Worm (Caenorhabditis elegans) whole organism, L3 larva: Measurements from ENCODE around the gene F07C3.3.
A peak's percentile ranks its signal among the peaks of the same experiment; 100 is the strongest.

Experiments used
- R02D3.7 ChIP-seq: fragments of 150-350 bp; optimal IDR thresholded peaks from 2 replicates; lab custom pipeline; 2014; ENCODE audit warnings: missing biosample characterization, missing genetic modification characterization
- ZK546.5 ChIP-seq: sonication (generic microtip); optimal IDR thresholded peaks from 2 replicates; lab custom pipeline; 2017; ENCODE audit warnings: missing biosample characterization, missing genetic modification characterization
- aly-2 ChIP-seq: fragments of 150-350 bp; optimal IDR thresholded peaks from 2 replicates; lab custom pipeline; 2014; ENCODE audit warnings: missing biosample characterization, missing genetic modification characterization
- ama-1 ChIP-seq: fragments of 150-350 bp; optimal IDR thresholded peaks from 2 replicates; lab custom pipeline; 2018
- ceh-82 ChIP-seq: fragments of 150-350 bp; optimal IDR thresholded peaks from 2 replicates; lab custom pipeline; 2014; ENCODE audit warnings: missing biosample characterization, missing genetic modification characterization
- ceh-9 ChIP-seq: sonication (generic microtip); optimal IDR thresholded peaks from 2 replicates; lab custom pipeline; 2018; ENCODE audit warnings: missing biosample characterization, missing genetic modification characterization
- egl-5 ChIP-seq: fragments of 150-350 bp; optimal IDR thresholded peaks from 2 replicates; lab custom pipeline; 2017; ENCODE audit warnings: missing biosample characterization, missing genetic modification reagents, missing genetic modification characterization, inconsistent platforms
- elt-1 ChIP-seq: fragments of 150-350 bp; optimal IDR thresholded peaks from 2 replicates; lab custom pipeline; 2014; ENCODE audit warnings: missing biosample characterization, missing genetic modification characterization
- elt-2 ChIP-seq: sonication (generic microtip); optimal IDR thresholded peaks from 2 replicates; lab custom pipeline; 2016; ENCODE audit warnings: missing genetic modification reagents, mild to moderate bottlenecking, missing genetic modification characterization, missing compliant biosample characterization
- elt-3 ChIP-seq, 3 experiments: fragments of 150-350 bp in 1 of 3; sonication (generic microtip) in 2 of 3; optimal IDR thresholded peaks; 2 replicates in 2 of 3; 4 replicates in 1 of 3; lab custom pipeline; 2014 to 2017; ENCODE audit warnings: missing biosample characterization in 3 of 3, missing genetic modification characterization in 3 of 3
- fkh-2 ChIP-seq: fragments of 150-350 bp; optimal IDR thresholded peaks from 2 replicates; lab custom pipeline; 2014; ENCODE audit warnings: missing biosample characterization, missing genetic modification reagents, missing genetic modification characterization
- fos-1 ChIP-seq: fragments of 150-350 bp; optimal IDR thresholded peaks from 2 replicates; lab custom pipeline; 2014; ENCODE audit warnings: missing biosample characterization, missing genetic modification characterization
- hmg-11 ChIP-seq: sonication (generic microtip); optimal IDR thresholded peaks from 2 replicates; lab custom pipeline; 2016; ENCODE audit warnings: missing genetic modification characterization, missing compliant biosample characterization
- jun-1 ChIP-seq: fragments of 150-350 bp; optimal IDR thresholded peaks from 2 replicates; lab custom pipeline; 2014; ENCODE audit warnings: missing biosample characterization, missing genetic modification reagents, missing genetic modification characterization
- lin-15B ChIP-seq: fragments of 150-350 bp; optimal IDR thresholded peaks from 2 replicates; lab custom pipeline; 2014; ENCODE audit warnings: missing biosample characterization, missing genetic modification characterization
- lin-39 ChIP-seq: fragments of 150-350 bp; optimal IDR thresholded peaks from 2 replicates; lab custom pipeline; 2018; ENCODE audit warnings: missing biosample characterization, missing genetic modification reagents, missing genetic modification characterization
- lsy-12 ChIP-seq: sonication (generic microtip); optimal IDR thresholded peaks from 2 replicates; lab custom pipeline; 2016; ENCODE audit warnings: mild to moderate bottlenecking, missing genetic modification characterization, missing compliant biosample characterization
- nfya-1 ChIP-seq: sonication (generic microtip); optimal IDR thresholded peaks from 2 replicates; lab custom pipeline; 2017; ENCODE audit warnings: missing genetic modification characterization, mild to moderate bottlenecking, missing compliant biosample characterization, antibody characterized with exemption, moderate library complexity; ENCODE audit not compliant: insufficient read depth
- nhr-11 ChIP-seq: fragments of 150-350 bp; optimal IDR thresholded peaks from 2 replicates; lab custom pipeline; 2014; ENCODE audit warnings: missing biosample characterization, missing genetic modification characterization
- nhr-12 ChIP-seq: fragments of 150-350 bp; optimal IDR thresholded peaks from 2 replicates; lab custom pipeline; 2014; ENCODE audit warnings: missing biosample characterization, missing genetic modification characterization
- nhr-23 ChIP-seq: fragments of 150-350 bp; optimal IDR thresholded peaks from 2 replicates; lab custom pipeline; 2014; ENCODE audit warnings: missing biosample characterization, missing genetic modification reagents, missing genetic modification characterization
- nhr-237 ChIP-seq: fragments of 150-350 bp; optimal IDR thresholded peaks from 2 replicates; lab custom pipeline; 2014; ENCODE audit warnings: missing biosample characterization, missing genetic modification characterization
- nhr-25 ChIP-seq: sonication (generic microtip); optimal IDR thresholded peaks from 2 replicates; lab custom pipeline; 2017; ENCODE audit warnings: missing biosample characterization, missing genetic modification characterization
- nhr-28 ChIP-seq: fragments of 150-350 bp; optimal IDR thresholded peaks from 2 replicates; lab custom pipeline; 2014; ENCODE audit warnings: missing biosample characterization, missing genetic modification characterization
- nhr-43 ChIP-seq: sonication (generic microtip); optimal IDR thresholded peaks from 2 replicates; lab custom pipeline; 2016; ENCODE audit warnings: mild to moderate bottlenecking, missing genetic modification characterization, missing compliant biosample characterization; ENCODE audit not compliant: poor library complexity, severe bottlenecking
- nhr-67 ChIP-seq: fragments of 150-350 bp; optimal IDR thresholded peaks from 2 replicates; lab custom pipeline; 2014; ENCODE audit warnings: missing biosample characterization, missing genetic modification characterization
- nhr-76 ChIP-seq: fragments of 150-350 bp; sonication (generic microtip); optimal IDR thresholded peaks from 5 replicates; lab custom pipeline; 2014; ENCODE audit warnings: missing biosample characterization, missing genetic modification characterization
- pha-4 ChIP-seq: fragments of 150-350 bp; optimal IDR thresholded peaks from 2 replicates; lab custom pipeline; 2014; ENCODE audit warnings: missing biosample characterization, missing genetic modification reagents, missing genetic modification characterization
- pqm-1 ChIP-seq: fragments of 150-350 bp; optimal IDR thresholded peaks from 2 replicates; lab custom pipeline; 2017; ENCODE audit warnings: missing biosample characterization, missing genetic modification characterization, inconsistent platforms
- skn-1 ChIP-seq: fragments of 150-350 bp; optimal IDR thresholded peaks from 2 replicates; lab custom pipeline; 2014; ENCODE audit warnings: missing biosample characterization, missing genetic modification characterization
- snpc-4 ChIP-seq: fragments of 150-350 bp; optimal IDR thresholded peaks from 2 replicates; lab custom pipeline; 2014; ENCODE audit warnings: missing biosample characterization, missing genetic modification characterization
- tbx-2 ChIP-seq: sonication (generic microtip); optimal IDR thresholded peaks from 2 replicates; lab custom pipeline; 2016; ENCODE audit warnings: mild to moderate bottlenecking, missing genetic modification characterization, missing compliant biosample characterization
- unc-39 ChIP-seq: sonication (generic microtip); optimal IDR thresholded peaks from 4 replicates; lab custom pipeline; 2017; ENCODE audit warnings: missing biosample characterization, missing genetic modification characterization
- ztf-11 ChIP-seq: fragments of 150-350 bp; optimal IDR thresholded peaks from 2 replicates; lab custom pipeline; 2014; ENCODE audit warnings: missing biosample characterization, missing genetic modification characterization
- ztf-4 ChIP-seq: fragments of 150-350 bp; optimal IDR thresholded peaks from 2 replicates; lab custom pipeline; 2014; ENCODE audit warnings: missing biosample characterization, missing genetic modification characterization

F07C3.3 gene

DNA sequence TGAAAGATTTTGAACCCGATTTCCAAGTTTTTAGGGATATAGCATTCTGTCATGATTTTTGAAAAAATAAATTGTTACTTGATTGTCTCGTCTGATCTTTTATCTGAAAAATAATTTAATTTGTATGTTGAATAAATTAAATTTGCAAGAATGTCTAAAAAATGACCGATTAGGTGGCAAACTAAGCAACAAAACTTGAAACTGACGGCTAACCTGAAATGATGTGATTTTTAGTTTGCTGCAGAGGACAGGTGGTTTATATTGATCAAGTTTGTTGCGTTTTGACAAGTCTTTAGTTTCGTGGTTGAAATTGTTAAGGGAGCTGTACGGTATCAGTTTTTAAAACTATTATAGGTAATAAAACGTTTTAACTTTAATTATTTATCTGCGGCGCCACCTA is 25.3 kb upstream of the F07C3.3 start, which contains the start of gene F07C3.16:
Gene F07C3.16, minus strand, starts transcription at position 101 of the 400 bp plus-strand sequence.
- TF ChIP-seq unc-39 (no peak), hmg-11 (no peak), nfya-1 (no peak), elt-1 (tag; lab: Kevin White, UChicago) (no peak), elt-2 (tag; lab: Kevin White, UChicago) (no peak), nhr-25 (tag; lab: Kevin White, UChicago) (no peak), pqm-1 (tag; lab: Kevin White, UChicago) (no peak), ama-1 (lab: Kevin White, UChicago) (no peak), jun-1 (tag; lab: Kevin White, UChicago) (no peak), fkh-2 (no peak), ZK546.5 (tag; lab: Kevin White, UChicago) (no peak), nhr-11 (no peak), nhr-43 (tag; lab: Kevin White, UChicago) (no peak), ceh-9 (tag; lab: Kevin White, UChicago) (no peak), nhr-12 (tag; lab: Kevin White, UChicago) (no peak), nhr-28 (tag; lab: Kevin White, UChicago) (no peak), elt-3 (tag; optimal IDR thresholded peaks at IDR 0.05; lab: Kevin White, UChicago) (no peak), nhr-23 (tag; lab: Kevin White, UChicago) (no peak), lin-15B (no peak)

ce11 chrV:9255480-9255879 is 23.3 kb upstream of the F07C3.3 start:
- TF ChIP-seq snpc-4 (tag; lab: Kevin White, UChicago) (no peak), elt-1 (tag; lab: Kevin White, UChicago) (no peak), nhr-12 (tag; lab: Kevin White, UChicago) (no peak), nhr-23 (tag; lab: Kevin White, UChicago) (no peak), ceh-9 (tag; lab: Kevin White, UChicago) (no peak), ztf-11 (tag; lab: Kevin White, UChicago) (no peak), pqm-1 (tag; lab: Kevin White, UChicago) (peak; percentile 85), ztf-4 (no peak), elt-2 (tag; lab: Kevin White, UChicago) (peak; percentile 92), pha-4 (tag; lab: Kevin White, UChicago) (peak; percentile 79), aly-2 (no peak)

DNA sequence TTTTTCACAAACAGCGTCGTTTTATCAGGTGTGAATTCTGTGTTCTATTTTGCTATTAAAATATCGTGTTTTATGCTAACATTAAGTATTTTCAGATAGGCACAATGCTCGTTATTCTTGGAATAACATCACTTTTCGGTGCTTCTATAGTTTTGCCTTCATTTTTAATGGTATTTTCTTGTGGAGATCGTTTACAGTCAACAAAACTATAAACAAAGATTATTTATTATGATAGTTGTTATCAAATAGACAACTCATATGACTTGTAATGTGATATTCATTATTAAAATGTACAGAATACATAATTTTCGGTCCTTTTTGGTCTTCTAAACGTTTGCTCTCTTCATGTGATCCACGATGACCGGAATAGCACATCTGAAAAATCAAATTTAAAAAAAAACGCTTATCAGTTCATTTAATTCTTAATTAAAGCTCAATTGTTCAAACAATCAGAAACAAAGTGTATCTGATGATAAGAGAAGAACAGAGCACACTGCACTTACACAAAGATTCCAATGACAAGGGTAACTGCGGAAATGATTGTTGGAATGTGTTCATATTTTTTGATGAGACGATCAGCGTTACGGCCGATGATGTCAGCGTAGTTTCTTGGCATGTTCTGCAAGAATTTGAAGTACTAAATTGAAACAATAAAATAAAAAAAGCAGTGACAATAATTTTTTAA is 22.0 kb upstream of the F07C3.3 start, which contains the start of gene F07C3.9:
Gene F07C3.9, minus strand, starts transcription at position 635 of the 685 bp plus-strand sequence.
- no peak for TF ChIP-seq R02D3.7 (tag; lab: Kevin White, UChicago)
- no peak for TF ChIP-seq nhr-76 (tag; lab: Kevin White, UChicago)
- TF ChIP-seq elt-2 (tag; lab: Kevin White, UChicago) = peak; percentile 87
- TF ChIP-seq egl-5 (tag; lab: Kevin White, UChicago) = no peak
- TF ChIP-seq fkh-2 = no peak
- TF ChIP-seq ama-1 (lab: Kevin White, UChicago) = no peak
- TF ChIP-seq pqm-1 (tag; lab: Kevin White, UChicago) = peak; percentile 95
- peak; percentile 60 for TF ChIP-seq pha-4 (tag; lab: Kevin White, UChicago)
- no peak for TF ChIP-seq nhr-237 (tag; lab: Kevin White, UChicago)
- no peak for TF ChIP-seq lsy-12 (tag; lab: Kevin White, UChicago)
- TF ChIP-seq lin-39 = no peak
- TF ChIP-seq elt-1 (tag; lab: Kevin White, UChicago) = no peak

DNA sequence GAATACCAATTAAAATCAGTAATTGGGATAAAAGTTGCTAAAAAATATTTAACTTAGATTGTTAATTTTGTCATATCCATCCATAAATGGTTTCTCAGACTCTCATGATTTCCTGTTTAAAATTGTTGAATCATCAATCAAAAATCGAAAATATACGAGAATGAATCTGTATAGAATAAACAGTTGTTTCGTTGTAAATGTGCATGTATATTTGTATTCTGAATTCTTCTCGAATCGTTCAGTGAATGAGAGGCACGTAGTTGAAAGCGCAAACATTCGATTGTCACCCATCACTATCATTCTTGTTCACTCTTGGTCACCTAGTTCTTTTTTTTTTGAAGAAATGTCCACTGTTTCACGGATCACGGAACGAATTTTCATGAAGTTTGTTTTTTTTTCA is 17.7 kb upstream of the F07C3.3 start, which contains the start of gene ptd-2:
Gene ptd-2, plus strand, starts transcription at position 301 of the 400 bp plus-strand sequence.
- TF ChIP-seq lin-39 (no peak), fos-1 (tag; lab: Kevin White, UChicago) (no peak)

- TF ChIP-seq lin-15B = no peak
- no peak for TF ChIP-seq nhr-25 (tag; lab: Kevin White, UChicago)
- TF ChIP-seq ceh-9 (tag; lab: Kevin White, UChicago) = no peak
- no peak for TF ChIP-seq nhr-67 (tag; lab: Kevin White, UChicago)
- no peak for TF ChIP-seq elt-1 (tag; lab: Kevin White, UChicago)
- no peak for TF ChIP-seq tbx-2 (tag; lab: Kevin White, UChicago)
- no peak for TF ChIP-seq ceh-82 (tag; lab: Kevin White, UChicago)
- TF ChIP-seq skn-1 (tag; lab: Kevin White, UChicago) = no peak
- TF ChIP-seq nhr-76 (tag; lab: Kevin White, UChicago) = no peak
- no peak for TF ChIP-seq fkh-2
- no peak for TF ChIP-seq nhr-11
- no peak for TF ChIP-seq aly-2
Measured at ce11 chrV:9249206-9249605, 17.0 kb upstream of the F07C3.3 start, which contains the start of gene str-94. Gene str-94 (minus strand): TSS chrV:9249306.
